Worm (Caenorhabditis elegans) whole organism, L2 larva: ENCODE data around the gene T16A1.10.

Experiments
- ceh-16 ChIP-seq: fragments of 150-350 bp; optimal IDR thresholded peaks from 2 replicates; lab custom pipeline; 2014; ENCODE audit warnings: missing biosample characterization, missing genetic modification characterization
- elt-3 ChIP-seq: sonication (generic microtip); optimal IDR thresholded peaks from 2 replicates; lab custom pipeline; 2017; ENCODE audit warnings: missing biosample characterization, missing genetic modification characterization
- fos-1 ChIP-seq: fragments of 150-350 bp; optimal IDR thresholded peaks from 2 replicates; lab custom pipeline; 2014; ENCODE audit warnings: missing biosample characterization, missing genetic modification characterization
- lsy-2 ChIP-seq, 2 experiments: fragments of 150-350 bp in 1 of 2; sonication (generic microtip) in 1 of 2; optimal IDR thresholded peaks; 2 replicates each; lab custom pipeline; 2014 to 2017; ENCODE audit warnings: missing biosample characterization in 2 of 2, missing genetic modification characterization in 2 of 2
- nhr-237 ChIP-seq: fragments of 150-350 bp; optimal IDR thresholded peaks from 2 replicates; lab custom pipeline; 2014; ENCODE audit warnings: missing biosample characterization, missing genetic modification characterization
- nhr-25 ChIP-seq: fragments of 150-350 bp; sonication (generic microtip); optimal IDR thresholded peaks from 3 replicates; lab custom pipeline; 2014; ENCODE audit warnings: missing biosample characterization, missing genetic modification characterization
- snpc-4 ChIP-seq: fragments of 150-350 bp; optimal IDR thresholded peaks from 2 replicates; lab custom pipeline; 2014; ENCODE audit warnings: missing biosample characterization, missing genetic modification characterization
- unc-39 ChIP-seq: fragments of 150-350 bp; optimal IDR thresholded peaks from 2 replicates; lab custom pipeline; 2014; ENCODE audit warnings: missing biosample characterization, missing genetic modification characterization
- ztf-11 ChIP-seq: sonication (generic microtip); optimal IDR thresholded peaks from 2 replicates; lab custom pipeline; 2017; ENCODE audit warnings: missing biosample characterization, missing genetic modification characterization

- TF ChIP-seq lsy-2 (tag; optimal IDR thresholded peaks at IDR 0.05; lab: Kevin White, UChicago) (no peak), nhr-25 (no peak), snpc-4 (tag; lab: Kevin White, UChicago) (no peak), unc-39 (no peak), elt-3 (tag; lab: Kevin White, UChicago) (no peak), fos-1 (tag; lab: Kevin White, UChicago) (no peak), ztf-11 (tag; lab: Kevin White, UChicago) (no peak), ceh-16 (no peak), nhr-237 (tag; lab: Kevin White, UChicago) (no peak)
These were observed 20.5 kb downstream of the T16A1.10 start, which contains the start of gene F07E5.7 for ce11 chrII:2071429-2071828.
